Worm (Caenorhabditis elegans) whole organism, L1 larva: ENCODE results near the gene mec-3.

ENCODE experiments used
- C16A3.4 ChIP-seq: fragments of 150-350 bp; optimal IDR thresholded peaks from 2 replicates; lab custom pipeline; 2014; ENCODE audit warnings: missing biosample characterization, missing genetic modification characterization
- C34B4.2 ChIP-seq: sonication (generic microtip); optimal IDR thresholded peaks from 2 replicates; lab custom pipeline; 2017; ENCODE audit warnings: mild to moderate bottlenecking, missing genetic modification characterization, missing compliant biosample characterization
- F16B12.6 ChIP-seq: fragments of 150-350 bp; optimal IDR thresholded peaks from 2 replicates; lab custom pipeline; 2014; ENCODE audit warnings: missing biosample characterization, missing genetic modification characterization
- Y116A8C.19 ChIP-seq: sonication (generic microtip); optimal IDR thresholded peaks from 2 replicates; lab custom pipeline; 2016; ENCODE audit warnings: missing compliant biosample characterization, missing genetic modification characterization, borderline replicate concordance
- alr-1 ChIP-seq: fragments of 200-800 bp; sonication (Bioruptor generic); optimal IDR thresholded peaks from 2 replicates; lab custom pipeline; 2018; ENCODE audit warnings: borderline replicate concordance, mild to moderate bottlenecking, missing genetic modification characterization, missing compliant biosample characterization
- ama-1 ChIP-seq: fragments of 150-350 bp; optimal IDR thresholded peaks from 2 replicates; lab custom pipeline; 2014
- blmp-1 ChIP-seq: fragments of 150-350 bp; optimal IDR thresholded peaks from 2 replicates; lab custom pipeline; 2014; ENCODE audit warnings: missing biosample characterization, missing genetic modification characterization
- ceh-63 ChIP-seq: fragments of 200-800 bp; sonication (Bioruptor generic); optimal IDR thresholded peaks from 2 replicates; lab custom pipeline; 2018; ENCODE audit warnings: mild to moderate bottlenecking, missing genetic modification characterization, missing compliant biosample characterization
- ceh-8 ChIP-seq: fragments of 200-800 bp; sonication (Bioruptor generic); optimal IDR thresholded peaks from 2 replicates; lab custom pipeline; 2018; ENCODE audit warnings: mild to moderate bottlenecking, missing genetic modification characterization, moderate library complexity, missing compliant biosample characterization
- ceh-88 ChIP-seq: fragments of 200-800 bp; sonication (Bioruptor generic); IDR thresholded peaks from 2 replicates; pipeline ENCODE4 v1.3.6; 2022; ENCODE audit warnings: missing genetic modification characterization, missing compliant biosample characterization
- ces-1 ChIP-seq: fragments of 150-350 bp; optimal IDR thresholded peaks from 2 replicates; lab custom pipeline; 2014; ENCODE audit warnings: missing biosample characterization, missing genetic modification reagents, missing genetic modification characterization
- dpl-1 ChIP-seq, 3 experiments: fragments of 150-350 bp in 2 of 3; sonication (generic microtip) in 1 of 3; optimal IDR thresholded peaks; 2 replicates each; lab custom pipeline; 2014 to 2017; ENCODE audit warnings: missing biosample characterization in 3 of 3, missing genetic modification characterization in 3 of 3, missing genetic modification reagents in 3 of 3
- dsc-1 ChIP-seq: sonication (generic microtip); optimal IDR thresholded peaks from 2 replicates; lab custom pipeline; 2016; ENCODE audit warnings: mild to moderate bottlenecking, missing genetic modification characterization, missing compliant biosample characterization
- efl-1 ChIP-seq, 4 experiments: fragments of 150-350 bp; optimal IDR thresholded peaks in 3 of 4; peaks in 1 of 4; 1 replicate in 1 of 4; 2 replicates in 3 of 4; lab custom pipeline; 2014; ENCODE audit warnings: missing biosample characterization in 2 of 4, missing genetic modification characterization in 2 of 4, missing genetic modification reagents in 2 of 4
- efl-3 ChIP-seq: fragments of 200-800 bp; sonication (Bioruptor generic); optimal IDR thresholded peaks from 2 replicates; lab custom pipeline; 2018; ENCODE audit warnings: mild to moderate bottlenecking, missing genetic modification characterization, missing compliant biosample characterization
- elt-2 ChIP-seq: sonication (generic microtip); optimal IDR thresholded peaks from 2 replicates; lab custom pipeline; 2016; ENCODE audit warnings: missing genetic modification characterization, mild to moderate bottlenecking, inconsistent platforms, missing compliant biosample characterization, missing genetic modification reagents
- fkh-10 ChIP-seq: sonication (generic microtip); optimal IDR thresholded peaks from 2 replicates; lab custom pipeline; 2017; ENCODE audit warnings: missing biosample characterization, missing genetic modification reagents, missing genetic modification characterization
- fkh-4 ChIP-seq: sonication (generic microtip); optimal IDR thresholded peaks from 2 replicates; lab custom pipeline; 2016; ENCODE audit warnings: missing compliant biosample characterization, missing genetic modification characterization, borderline replicate concordance
- fkh-8 ChIP-seq: sonication (generic microtip); optimal IDR thresholded peaks from 2 replicates; lab custom pipeline; 2016; ENCODE audit warnings: mild to moderate bottlenecking, missing genetic modification characterization, missing compliant biosample characterization
- fos-1 ChIP-seq: fragments of 150-350 bp; optimal IDR thresholded peaks from 2 replicates; lab custom pipeline; 2014; ENCODE audit warnings: missing biosample characterization, missing genetic modification characterization
- hlh-17 ChIP-seq: fragments of 200-800 bp; sonication (Bioruptor generic); optimal IDR thresholded peaks from 2 replicates; lab custom pipeline; 2018; ENCODE audit warnings: missing genetic modification characterization, mild to moderate bottlenecking, missing compliant biosample characterization, moderate library complexity, borderline replicate concordance
- hlh-4 ChIP-seq: sonication (generic microtip); optimal IDR thresholded peaks from 2 replicates; lab custom pipeline; 2016; ENCODE audit warnings: mild to moderate bottlenecking, missing genetic modification characterization, missing compliant biosample characterization
- hpl-2 ChIP-seq: fragments of 150-350 bp; optimal IDR thresholded peaks from 2 replicates; lab custom pipeline; 2014; ENCODE audit warnings: missing biosample characterization, missing genetic modification reagents, missing genetic modification characterization
- lin-13 ChIP-seq: fragments of 150-350 bp; optimal IDR thresholded peaks from 2 replicates; lab custom pipeline; 2014; ENCODE audit warnings: missing biosample characterization, missing genetic modification reagents, missing genetic modification characterization
- lin-14 ChIP-seq: fragments of 200-800 bp; sonication (Bioruptor generic); optimal IDR thresholded peaks from 2 replicates; lab custom pipeline; 2018; ENCODE audit warnings: mild to moderate bottlenecking, missing genetic modification characterization, moderate library complexity, missing compliant biosample characterization
- lin-15B ChIP-seq: fragments of 150-350 bp; sonication (generic microtip); optimal IDR thresholded peaks from 3 replicates; lab custom pipeline; 2014; ENCODE audit warnings: missing biosample characterization, missing genetic modification characterization
- lsy-2 ChIP-seq, 2 experiments: fragments of 150-350 bp; optimal IDR thresholded peaks; 2 replicates each; lab custom pipeline; 2014; ENCODE audit warnings: missing biosample characterization in 2 of 2, missing genetic modification characterization in 2 of 2
- mdl-1 ChIP-seq, 2 experiments: fragments of 150-350 bp; optimal IDR thresholded peaks; 2 replicates each; lab custom pipeline; 2014 to 2017; ENCODE audit warnings: missing biosample characterization in 2 of 2, missing genetic modification characterization in 2 of 2, inconsistent platforms in 1 of 2
- mef-2 ChIP-seq: fragments of 150-350 bp; optimal IDR thresholded peaks from 2 replicates; lab custom pipeline; 2014; ENCODE audit warnings: missing biosample characterization, missing genetic modification characterization
- mep-1 ChIP-seq: fragments of 150-350 bp; optimal IDR thresholded peaks from 2 replicates; lab custom pipeline; 2014; ENCODE audit warnings: missing biosample characterization, missing genetic modification characterization
- nhr-11 ChIP-seq: fragments of 150-350 bp; optimal IDR thresholded peaks from 2 replicates; lab custom pipeline; 2014; ENCODE audit warnings: missing biosample characterization, missing genetic modification characterization
- nhr-20 ChIP-seq: sonication (generic microtip); optimal IDR thresholded peaks from 2 replicates; lab custom pipeline; 2016; ENCODE audit warnings: mild to moderate bottlenecking, missing genetic modification characterization, missing compliant biosample characterization
- nhr-237 ChIP-seq: fragments of 150-350 bp; optimal IDR thresholded peaks from 2 replicates; lab custom pipeline; 2014; ENCODE audit warnings: missing biosample characterization, missing genetic modification characterization
- nhr-71 ChIP-seq: sonication (generic microtip); optimal IDR thresholded peaks from 2 replicates; lab custom pipeline; 2016; ENCODE audit warnings: mild to moderate bottlenecking, missing genetic modification characterization, moderate library complexity, missing compliant biosample characterization
- nhr-77 ChIP-seq: fragments of 150-350 bp; optimal IDR thresholded peaks from 2 replicates; lab custom pipeline; 2014; ENCODE audit warnings: missing biosample characterization, missing genetic modification characterization
- nhr-84 ChIP-seq: sonication (generic microtip); optimal IDR thresholded peaks from 2 replicates; lab custom pipeline; 2017; ENCODE audit warnings: missing biosample characterization, missing genetic modification characterization
- pax-3 ChIP-seq: fragments of 200-800 bp; sonication (Bioruptor generic); optimal IDR thresholded peaks from 2 replicates; lab custom pipeline; 2018; ENCODE audit warnings: mild to moderate bottlenecking, missing genetic modification characterization, moderate library complexity, missing compliant biosample characterization
- pqm-1 ChIP-seq: sonication (generic microtip); optimal IDR thresholded peaks from 3 replicates; lab custom pipeline; 2017; ENCODE audit warnings: missing biosample characterization, missing genetic modification characterization
- snu-23 ChIP-seq: sonication (generic microtip); optimal IDR thresholded peaks from 2 replicates; lab custom pipeline; 2016; ENCODE audit warnings: missing genetic modification characterization, missing compliant biosample characterization
- sptf-1 ChIP-seq: fragments of 150-350 bp; optimal IDR thresholded peaks from 2 replicates; lab custom pipeline; 2014; ENCODE audit warnings: missing biosample characterization, missing genetic modification characterization
- tbx-2 ChIP-seq: sonication (generic microtip); optimal IDR thresholded peaks from 2 replicates; lab custom pipeline; 2016; ENCODE audit warnings: missing genetic modification characterization, missing compliant biosample characterization
- unc-62 ChIP-seq: fragments of 150-350 bp; optimal IDR thresholded peaks from 2 replicates; lab custom pipeline; 2014; ENCODE audit warnings: missing biosample characterization, missing genetic modification reagents, missing genetic modification characterization
- unc-86 ChIP-seq: sonication (generic microtip); optimal IDR thresholded peaks from 2 replicates; lab custom pipeline; 2016; ENCODE audit warnings: missing genetic modification characterization, missing compliant biosample characterization
- unc-98 ChIP-seq: fragments of 200-800 bp; sonication (Bioruptor generic); IDR thresholded peaks from 2 replicates; pipeline ENCODE4 v1.3.6; 2022; ENCODE audit warnings: missing genetic modification characterization, missing compliant biosample characterization
- xbp-1 ChIP-seq: sonication (generic microtip); optimal IDR thresholded peaks from 2 replicates; lab custom pipeline; 2016; ENCODE audit warnings: missing genetic modification characterization, missing compliant biosample characterization
- zag-1 ChIP-seq: fragments of 150-350 bp; optimal IDR thresholded peaks from 2 replicates; lab custom pipeline; 2014; ENCODE audit warnings: missing biosample characterization, missing genetic modification characterization
- zip-4 ChIP-seq: fragments of 200-800 bp; sonication (Bioruptor generic); optimal IDR thresholded peaks from 2 replicates; lab custom pipeline; 2018; ENCODE audit warnings: mild to moderate bottlenecking, missing genetic modification characterization, moderate library complexity, missing compliant biosample characterization
- ztf-4 ChIP-seq: fragments of 150-350 bp; optimal IDR thresholded peaks from 2 replicates; lab custom pipeline; 2014; ENCODE audit warnings: missing biosample characterization, missing genetic modification characterization

The mec-3 gene

ce11 chrIV:10481695-10482094 lies 20.0 kb upstream of the mec-3 start, which contains the start of gene egl-21 (continued):
- TF ChIP-seq alr-1 (tag; lab: Kevin White, UChicago) (no peak), mdl-1 (tag; optimal IDR thresholded peaks at IDR 0.05; lab: Kevin White, UChicago) (no peak), nhr-20 (tag; lab: Kevin White, UChicago) (no peak), dsc-1 (tag; lab: Kevin White, UChicago) (peak; percentile 55), ama-1 (no peak), nhr-71 (tag; lab: Kevin White, UChicago) (peak; percentile 83), hlh-4 (no peak), fkh-8 (tag; lab: Kevin White, UChicago) (peak; percentile 95), nhr-77 (tag; lab: Kevin White, UChicago) (no peak), lin-14 (peak; percentile 93), lin-15B (no peak), xbp-1 (peak; percentile 88), lin-13 (GFP tag; lab: Kevin White, UChicago) (peak; percentile 51), ceh-63 (GFP tag; lab: Kevin White, UChicago) (no peak), unc-98 (no peak), snu-23 (GFP tag; lab: Kevin White, UChicago) (peak; percentile 56), ztf-4 (tag; lab: Kevin White, UChicago) (no peak), sptf-1 (no peak), fkh-4 (tag; lab: Kevin White, UChicago) (no peak), Y116A8C.19 (tag; lab: Kevin White, UChicago) (no peak), efl-1 (optimal IDR thresholded peaks at IDR 0.05; lab: Kevin White, UChicago) (peak; percentile 36 to 45), efl-1 (GFP tag; optimal IDR thresholded peaks at IDR 0.05 in 1 of 2; lab: Kevin White, UChicago) (no peak), efl-3 (GFP tag; lab: Kevin White, UChicago) (no peak), ceh-88 (no peak), unc-86 (peak; percentile 82), C34B4.2 (tag; lab: Kevin White, UChicago) (no peak), zip-4 (GFP tag; lab: Kevin White, UChicago) (peak; percentile 7), C16A3.4 (tag; lab: Kevin White, UChicago) (peak; percentile 6), nhr-11 (tag; lab: Kevin White, UChicago) (peak; percentile 38), fos-1 (tag; lab: Kevin White, UChicago) (peak; percentile 14), unc-62 (GFP tag; lab: Kevin White, UChicago) (no peak), ceh-8 (GFP tag; lab: Kevin White, UChicago) (peak; percentile 0), dpl-1 (GFP tag; optimal IDR thresholded peaks at IDR 0.05; lab: Kevin White, UChicago) (peak in 1 of 3 experiments; percentile 21), blmp-1 (tag; lab: Kevin White, UChicago) (no peak)

ce11 chrIV:10475234-10475633 lies 13.6 kb upstream of the mec-3 start:
- TF ChIP-seq lsy-2 (tag; optimal IDR thresholded peaks at IDR 0.05; lab: Kevin White, UChicago): no peak
- no peak for TF ChIP-seq F16B12.6 (tag; lab: Kevin White, UChicago)
- no peak for TF ChIP-seq nhr-237 (tag; lab: Kevin White, UChicago)
- no peak for TF ChIP-seq hpl-2 (GFP tag; lab: Kevin White, UChicago)
- no peak for TF ChIP-seq nhr-71 (tag; lab: Kevin White, UChicago)
- no peak for TF ChIP-seq pqm-1 (tag; lab: Kevin White, UChicago)
- TF ChIP-seq ces-1: no peak
- no peak for TF ChIP-seq C16A3.4 (tag; lab: Kevin White, UChicago)
- no peak for TF ChIP-seq mep-1

ce11 chrIV:10472478-10472877 lies 10.8 kb upstream of the mec-3 start, which contains the start of gene bgnt-1.1:
TSS of gene bgnt-1.1 (plus strand) at chrIV:10472778.
- no peak for TF ChIP-seq hlh-17
- TF ChIP-seq nhr-84 (tag; lab: Kevin White, UChicago): no peak
- no peak for TF ChIP-seq elt-2 (tag; lab: Kevin White, UChicago)
- no peak for TF ChIP-seq tbx-2
- TF ChIP-seq zag-1 (tag; lab: Kevin White, UChicago): no peak
- no peak for TF ChIP-seq Y116A8C.19 (tag; lab: Kevin White, UChicago)
- no peak for TF ChIP-seq fkh-8 (tag; lab: Kevin White, UChicago)
- TF ChIP-seq fkh-10: no peak
- no peak for TF ChIP-seq sptf-1
- no peak for TF ChIP-seq mef-2 (tag; lab: Kevin White, UChicago)
- no peak for TF ChIP-seq pax-3 (tag; lab: Kevin White, UChicago)
- TF ChIP-seq mdl-1 (tag; optimal IDR thresholded peaks at IDR 0.05; lab: Kevin White, UChicago): no peak
- no peak for TF ChIP-seq unc-86
